Fruit fly (Drosophila melanogaster): ENCODE data around the gene Alp12.

Alp12 gene

DNA sequence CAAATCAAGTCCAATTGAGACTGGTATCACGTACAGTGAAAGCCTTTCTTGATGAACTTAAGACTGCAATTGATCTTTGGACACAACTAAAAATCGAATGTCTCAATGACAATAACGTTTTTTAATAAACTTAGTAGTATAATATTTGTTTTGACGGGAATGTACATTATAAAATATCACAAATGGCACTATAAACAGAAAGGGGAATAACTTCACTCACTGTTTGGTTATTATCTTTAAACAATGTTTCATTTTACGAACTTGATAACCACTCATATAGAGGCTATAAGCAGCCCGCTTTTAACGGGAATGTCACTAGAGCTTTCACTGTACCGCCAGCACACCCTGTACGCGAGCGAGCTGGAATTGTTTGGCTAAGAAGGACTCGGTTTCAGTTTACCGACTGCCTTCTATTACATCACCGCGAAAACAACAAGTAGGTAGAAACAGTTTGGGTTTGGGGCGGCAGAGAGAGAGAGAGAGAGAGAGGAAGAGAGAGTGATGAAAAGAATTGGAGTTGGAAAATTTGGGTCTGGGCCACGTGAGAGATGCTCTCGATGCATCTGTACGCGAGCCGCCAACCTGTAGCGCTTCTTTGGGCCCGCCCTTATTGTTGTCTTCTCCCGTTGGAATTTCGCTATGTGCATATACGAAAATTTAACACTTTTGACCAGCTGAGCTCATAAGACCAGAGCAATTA lies 26.1 kb upstream of the Alp12 start (continued):
- TF ChIP-seq Hey (tag; optimal IDR thresholded peaks at IDR 0.05) (no peak), CG18764 (GFP tag; optimal IDR thresholded peaks at IDR 0.05) (no peak), H2.0 (GFP tag; IDR thresholded peaks at IDR 0.05) (no peak), slou (GFP tag; optimal IDR thresholded peaks at IDR 0.05) (no peak), ems (GFP tag; optimal IDR thresholded peaks at IDR 0.05) (no peak), eve (GFP tag; optimal IDR thresholded peaks at IDR 0.05) (peak in 1 of 2 experiments; percentile 79), nerfin-1 (tag; optimal IDR thresholded peaks at IDR 0.05) (no peak), ERR (GFP tag; optimal IDR thresholded peaks at IDR 0.05) (no peak), Lpt (GFP tag; optimal IDR thresholded peaks at IDR 0.05) (no peak), gsb-n (tag; optimal IDR thresholded peaks at IDR 0.05) (no peak), lola (GFP tag; optimal IDR thresholded peaks at IDR 0.05) (no peak), Hsf (GFP tag; optimal IDR thresholded peaks at IDR 0.05) (no peak), CG9437 (GFP tag; optimal IDR thresholded peaks at IDR 0.05) (no peak), CG33213 (GFP tag; optimal IDR thresholded peaks at IDR 0.05) (no peak), klu (GFP tag; IDR thresholded peaks at IDR 0.05) (no peak), yki (optimal IDR thresholded peaks at IDR 0.05) (peak; percentile 53), nau (GFP tag; optimal IDR thresholded peaks at IDR 0.05) (peak; percentile 13), CG2678 (tag; optimal IDR thresholded peaks at IDR 0.05) (peak; percentile 64), CG6175 (GFP tag; IDR thresholded peaks at IDR 0.05) (no peak), HHEX (GFP tag; optimal IDR thresholded peaks at IDR 0.05) (no peak), ind (GFP tag; optimal IDR thresholded peaks at IDR 0.05) (peak; percentile 22), Hr39 (optimal IDR thresholded peaks at IDR 0.05) (no peak), dpn (GFP tag; optimal IDR thresholded peaks at IDR 0.05) (peak; percentile 5 to 33), lbe (GFP tag; optimal IDR thresholded peaks at IDR 0.05) (no peak), cad (GFP tag; optimal IDR thresholded peaks at IDR 0.05) (no peak), CG30020 (tag; optimal IDR thresholded peaks at IDR 0.05) (no peak), vnd (GFP tag; IDR thresholded peaks at IDR 0.05; ENCODE audit: partially characterized antibody) (no peak), CG14014 (GFP tag; IDR thresholded peaks at IDR 0.05) (no peak), sob (GFP tag; IDR thresholded peaks at IDR 0.05) (no peak), CG12942 (GFP tag; optimal IDR thresholded peaks at IDR 0.05) (no peak), Sry-β (GFP tag; optimal IDR thresholded peaks at IDR 0.05) (no peak), pita (GFP tag; optimal IDR thresholded peaks at IDR 0.05) (no peak), nerfin-2 (GFP tag; IDR thresholded peaks at IDR 0.05; ENCODE audit: partially characterized antibody) (no peak), CG8765 (GFP tag; IDR thresholded peaks at IDR 0.05) (no peak), ab (GFP tag; optimal IDR thresholded peaks at IDR 0.05) (no peak), H15 (GFP tag; IDR thresholded peaks at IDR 0.05) (no peak), CG2120 (GFP tag; optimal IDR thresholded peaks at IDR 0.05) (peak; percentile 66), emc (GFP tag; optimal IDR thresholded peaks at IDR 0.05) (no peak), zen2 (GFP tag; IDR thresholded peaks at IDR 0.05; ENCODE audit: partially characterized antibody) (no peak), Spps (tag; optimal IDR thresholded peaks at IDR 0.05) (no peak), CG43689 (GFP tag; IDR thresholded peaks at IDR 0.05) (no peak), dm (GFP tag; optimal IDR thresholded peaks at IDR 0.05) (no peak), CG6791 (GFP tag; IDR thresholded peaks at IDR 0.05; ENCODE audit: partially characterized antibody) (no peak), Dip3 (GFP tag; optimal IDR thresholded peaks at IDR 0.05) (no peak), so (GFP tag; IDR thresholded peaks at IDR 0.05) (no peak), cato (GFP tag; optimal IDR thresholded peaks at IDR 0.05; ENCODE audit: borderline replicate concordance) (no peak), esg (GFP tag; conservative IDR thresholded peaks at IDR 0.05) (no peak), row (GFP tag; IDR thresholded peaks at IDR 0.05) (peak; percentile 52; the same call in 2 of the 3 replicates), Sry-δ (GFP tag; optimal IDR thresholded peaks at IDR 0.05) (no peak), Bteb2 (GFP tag; optimal IDR thresholded peaks at IDR 0.05) (no peak), Oli (tag; optimal IDR thresholded peaks at IDR 0.05) (peak; percentile 32), maf-S (GFP tag; optimal IDR thresholded peaks at IDR 0.05) (no peak)

Data from whole organism, embryonic.